Worm (Caenorhabditis elegans) whole organism, L4 larva: Measurements from ENCODE around the gene egg-3.

ENCODE experiments used
- D1046.2 ChIP-seq: fragments of 200-800 bp; sonication (Bioruptor generic); IDR thresholded peaks from 2 replicates; pipeline ENCODE4 v1.3.6; 2022; ENCODE audit warnings: missing genetic modification characterization, missing compliant biosample characterization
- F49E8.2 ChIP-seq: sonication (generic microtip); optimal IDR thresholded peaks from 2 replicates; lab custom pipeline; 2016; ENCODE audit warnings: missing compliant biosample characterization, mild to moderate bottlenecking, missing genetic modification characterization, borderline replicate concordance
- Y105C5A.15 ChIP-seq: fragments of 200-800 bp; sonication (Bioruptor generic); IDR thresholded peaks from 2 replicates; pipeline ENCODE4 v1.3.6; 2022; ENCODE audit warnings: missing genetic modification characterization, missing compliant biosample characterization
- ZK546.5 ChIP-seq, 2 experiments: sonication (generic microtip); optimal IDR thresholded peaks; 2 replicates each; lab custom pipeline; 2017; ENCODE audit warnings: missing biosample characterization in 2 of 2, missing genetic modification characterization in 2 of 2
- aly-2 ChIP-seq: sonication (generic microtip); optimal IDR thresholded peaks from 2 replicates; lab custom pipeline; 2018; ENCODE audit warnings: missing biosample characterization, missing genetic modification characterization
- attf-4 ChIP-seq: sonication (generic microtip); optimal IDR thresholded peaks from 3 replicates; lab custom pipeline; 2017; ENCODE audit warnings: missing biosample characterization, missing genetic modification characterization
- ceh-20 ChIP-seq: fragments of 200-800 bp; sonication (Bioruptor generic); IDR thresholded peaks from 2 replicates; pipeline ENCODE4 v1.3.6; 2022; ENCODE audit warnings: missing genetic modification reagents, missing genetic modification characterization, missing compliant biosample characterization
- ceh-28 ChIP-seq: fragments of 150-350 bp; optimal IDR thresholded peaks from 2 replicates; lab custom pipeline; 2014; ENCODE audit warnings: missing biosample characterization, missing genetic modification reagents, missing genetic modification characterization
- ceh-32 ChIP-seq: sonication (generic microtip); optimal IDR thresholded peaks from 2 replicates; lab custom pipeline; 2016; ENCODE audit warnings: mild to moderate bottlenecking, missing genetic modification characterization, missing compliant biosample characterization; ENCODE audit not compliant: poor library complexity
- ceh-82 ChIP-seq: sonication (generic microtip); optimal IDR thresholded peaks from 2 replicates; lab custom pipeline; 2017; ENCODE audit warnings: missing biosample characterization, missing genetic modification characterization
- ces-1 ChIP-seq: fragments of 150-350 bp; sonication (generic microtip); optimal IDR thresholded peaks from 4 replicates; lab custom pipeline; 2014; ENCODE audit warnings: missing biosample characterization, missing genetic modification reagents, missing genetic modification characterization
- daf-16 ChIP-seq, 3 experiments: sonication (generic microtip); optimal IDR thresholded peaks; 2 replicates each; lab custom pipeline; 2016 to 2017; ENCODE audit warnings: missing genetic modification characterization in 3 of 3, missing genetic modification reagents in 3 of 3, mild to moderate bottlenecking in 2 of 3, missing compliant biosample characterization in 2 of 3, missing biosample characterization in 1 of 3, moderate library complexity in 1 of 3
- daf-19 ChIP-seq: fragments of 200-800 bp; sonication (Bioruptor generic); conservative IDR thresholded peaks from 2 replicates; pipeline ENCODE4 v1.3.6; 2022; ENCODE audit warnings: missing genetic modification characterization, missing compliant biosample characterization
- dmd-6 ChIP-seq: fragments of 200-800 bp; sonication (Bioruptor generic); IDR thresholded peaks from 2 replicates; pipeline ENCODE4 v1.3.6; 2022; ENCODE audit warnings: missing genetic modification reagents, missing genetic modification characterization, missing compliant biosample characterization
- dmd-8 ChIP-seq: fragments of 200-800 bp; sonication (Bioruptor generic); IDR thresholded peaks from 2 replicates; pipeline ENCODE4 v1.3.6; 2022; ENCODE audit warnings: missing genetic modification characterization, missing compliant biosample characterization
- dmd-9 ChIP-seq: fragments of 200-800 bp; sonication (Bioruptor generic); IDR thresholded peaks from 2 replicates; pipeline ENCODE4 v1.3.6; 2022; ENCODE audit warnings: missing genetic modification reagents, missing genetic modification characterization, missing compliant biosample characterization
- dpl-1 ChIP-seq: fragments of 150-350 bp; optimal IDR thresholded peaks from 2 replicates; lab custom pipeline; 2014; ENCODE audit warnings: missing biosample characterization, missing genetic modification reagents, missing genetic modification characterization
- dve-1 ChIP-seq: sonication (generic microtip); optimal IDR thresholded peaks from 2 replicates; lab custom pipeline; 2017; ENCODE audit warnings: antibody characterized with exemption, mild to moderate bottlenecking, missing genetic modification characterization, missing compliant biosample characterization; ENCODE audit not compliant: insufficient read depth
- egl-27 ChIP-seq: sonication (generic microtip); optimal IDR thresholded peaks from 3 replicates; lab custom pipeline; 2017; ENCODE audit warnings: missing biosample characterization, missing genetic modification reagents, missing genetic modification characterization
- fos-1 ChIP-seq: fragments of 150-350 bp; optimal IDR thresholded peaks from 2 replicates; lab custom pipeline; 2014; ENCODE audit warnings: missing biosample characterization, missing genetic modification characterization
- hlh-11 ChIP-seq: fragments of 200-800 bp; sonication (Bioruptor generic); optimal IDR thresholded peaks from 2 replicates; lab custom pipeline; 2018; ENCODE audit warnings: mild to moderate bottlenecking, missing genetic modification characterization, missing compliant biosample characterization
- lin-1 ChIP-seq: fragments of 200-800 bp; sonication (Bioruptor generic); IDR thresholded peaks from 2 replicates; pipeline ENCODE4 v1.3.6; 2022; ENCODE audit warnings: missing genetic modification reagents, missing genetic modification characterization, missing compliant biosample characterization
- lin-15B ChIP-seq: fragments of 150-350 bp; sonication (generic microtip); optimal IDR thresholded peaks from 3 replicates; lab custom pipeline; 2014; ENCODE audit warnings: missing biosample characterization, missing genetic modification characterization
- lin-29 ChIP-seq: fragments of 200-800 bp; sonication (Bioruptor generic); IDR thresholded peaks from 2 replicates; pipeline ENCODE4 v1.3.6; 2022; ENCODE audit warnings: missing genetic modification reagents, missing genetic modification characterization, missing compliant biosample characterization
- lin-38 ChIP-seq: fragments of 200-800 bp; sonication (Bioruptor generic); IDR thresholded peaks from 2 replicates; pipeline ENCODE4 v1.3.6; 2022; ENCODE audit warnings: missing genetic modification reagents, missing genetic modification characterization, missing compliant biosample characterization
- lir-3 ChIP-seq: sonication (generic microtip); optimal IDR thresholded peaks from 2 replicates; lab custom pipeline; 2016; ENCODE audit warnings: mild to moderate bottlenecking, missing genetic modification characterization, missing compliant biosample characterization
- madf-5 ChIP-seq, 2 experiments: fragments of 200-800 bp; sonication (Bioruptor generic); IDR thresholded peaks; 2 replicates each; pipeline ENCODE4 v1.3.6; 2022; ENCODE audit warnings: missing compliant biosample characterization in 2 of 2, missing genetic modification characterization in 2 of 2
- madf-9 ChIP-seq: fragments of 200-800 bp; sonication (Bioruptor generic); conservative IDR thresholded peaks from 2 replicates; pipeline ENCODE4 v1.3.6; 2022; ENCODE audit warnings: missing genetic modification reagents, missing genetic modification characterization, missing compliant biosample characterization
- mdt-29 ChIP-seq: fragments of 200-800 bp; sonication (Bioruptor generic); IDR thresholded peaks from 2 replicates; pipeline ENCODE4 v1.3.6; 2022; ENCODE audit warnings: missing genetic modification reagents, missing genetic modification characterization, missing compliant biosample characterization
- mep-1 ChIP-seq: fragments of 150-350 bp; sonication (generic microtip); optimal IDR thresholded peaks from 3 replicates; lab custom pipeline; 2014; ENCODE audit warnings: missing biosample characterization, missing genetic modification characterization
- mes-2 ChIP-seq: sonication (generic microtip); optimal IDR thresholded peaks from 2 replicates; lab custom pipeline; 2016; ENCODE audit warnings: missing genotype, mild to moderate bottlenecking, missing genetic modification characterization, missing compliant biosample characterization; ENCODE audit not compliant: poor library complexity, severe bottlenecking
- mxl-2 ChIP-seq: fragments of 200-800 bp; sonication (Bioruptor generic); conservative IDR thresholded peaks from 2 replicates; pipeline ENCODE4 v1.3.6; 2022; ENCODE audit warnings: missing genetic modification reagents, missing genetic modification characterization, missing compliant biosample characterization
- mxl-3 ChIP-seq: fragments of 200-800 bp; sonication (Bioruptor generic); optimal IDR thresholded peaks from 2 replicates; lab custom pipeline; 2018; ENCODE audit warnings: mild to moderate bottlenecking, missing genetic modification characterization, missing compliant biosample characterization
- nhr-11 ChIP-seq: fragments of 150-350 bp; optimal IDR thresholded peaks from 2 replicates; lab custom pipeline; 2014; ENCODE audit warnings: missing biosample characterization, missing genetic modification characterization
- nhr-25 ChIP-seq: sonication (generic microtip); optimal IDR thresholded peaks from 2 replicates; lab custom pipeline; 2017; ENCODE audit warnings: missing genetic modification characterization, mild to moderate bottlenecking, missing compliant biosample characterization, antibody characterized with exemption, moderate library complexity, borderline replicate concordance; ENCODE audit not compliant: insufficient read depth
- nhr-42 ChIP-seq: fragments of 200-800 bp; sonication (Bioruptor generic); IDR thresholded peaks from 2 replicates; pipeline ENCODE4 v1.3.6; 2022; ENCODE audit warnings: missing genetic modification characterization, missing compliant biosample characterization
- nhr-76 ChIP-seq: fragments of 150-350 bp; optimal IDR thresholded peaks from 2 replicates; lab custom pipeline; 2014; ENCODE audit warnings: missing biosample characterization, missing genetic modification characterization
- nhr-77 ChIP-seq: fragments of 150-350 bp; optimal IDR thresholded peaks from 2 replicates; lab custom pipeline; 2014; ENCODE audit warnings: missing biosample characterization, missing genetic modification characterization
- pha-4 ChIP-seq, 2 experiments: fragments of 150-350 bp in 1 of 2; fragments of 200-800 bp in 1 of 2; sonication (Bioruptor generic) in 1 of 2; IDR thresholded peaks in 1 of 2; optimal IDR thresholded peaks in 1 of 2; 2 replicates each; pipeline versions ENCODE4 v1.3.6 to Lab custom; 2014 to 2022; ENCODE audit warnings: missing genetic modification characterization in 2 of 2, missing genetic modification reagents in 2 of 2, missing biosample characterization in 1 of 2, missing compliant biosample characterization in 1 of 2
- rbr-2 ChIP-seq: sonication (generic microtip); optimal IDR thresholded peaks from 2 replicates; lab custom pipeline; 2016; ENCODE audit warnings: missing genotype, missing genetic modification characterization, missing compliant biosample characterization
- saeg-2 ChIP-seq: fragments of 200-800 bp; sonication (Bioruptor generic); IDR thresholded peaks from 2 replicates; pipeline ENCODE4 v1.3.6; 2022; ENCODE audit warnings: missing genetic modification reagents, missing genetic modification characterization, missing compliant biosample characterization
- tag-97 ChIP-seq: fragments of 200-800 bp; sonication (Bioruptor generic); IDR thresholded peaks from 2 replicates; pipeline ENCODE4 v1.3.6; 2022; ENCODE audit warnings: missing genetic modification characterization, missing compliant biosample characterization
- tra-1 ChIP-seq: fragments of 200-800 bp; sonication (Bioruptor generic); IDR thresholded peaks from 2 replicates; pipeline ENCODE4 v1.3.6; 2022; ENCODE audit warnings: missing genetic modification reagents, missing genetic modification characterization, missing compliant biosample characterization
- unc-130 ChIP-seq: sonication (generic microtip); optimal IDR thresholded peaks from 2 replicates; lab custom pipeline; 2016; ENCODE audit warnings: missing genetic modification reagents, missing genetic modification characterization, missing compliant biosample characterization
- unc-62 ChIP-seq, 3 experiments: fragments of 150-350 bp in 1 of 3; sonication (generic microtip); optimal IDR thresholded peaks in 2 of 3; peaks in 1 of 3; 1 replicate in 1 of 3; 2 replicates in 2 of 3; lab custom pipeline; 2014 to 2017; ENCODE audit warnings: missing biosample characterization in 3 of 3, missing genetic modification characterization in 3 of 3, missing genetic modification reagents in 3 of 3, missing genotype in 1 of 3
- zip-11 ChIP-seq: fragments of 200-800 bp; sonication (Bioruptor generic); IDR thresholded peaks from 2 replicates; pipeline ENCODE4 v1.3.6; 2022; ENCODE audit warnings: missing genetic modification characterization, missing compliant biosample characterization
- ztf-7 ChIP-seq: fragments of 150-350 bp; optimal IDR thresholded peaks from 2 replicates; lab custom pipeline; 2014; ENCODE audit warnings: missing biosample characterization, missing genetic modification characterization

The egg-3 gene

ce11 chrII:10925804-10926570 lies 41.7 kb upstream of the egg-3 start, which contains the start of gene metr-1 (continued):
- no peak for TF ChIP-seq nhr-77
- peak; percentile 74 for TF ChIP-seq mxl-3 (GFP tag; lab: Kevin White, UChicago)
- no peak for TF ChIP-seq ceh-32
- no peak for TF ChIP-seq attf-4
- no peak for TF ChIP-seq nhr-76 (tag; lab: Kevin White, UChicago)

ce11 chrII:10924669-10925068 lies 40.4 kb upstream of the egg-3 start:
- TF ChIP-seq unc-62 (GFP tag; optimal IDR thresholded peaks at IDR 0.05 in 1 of 2; lab: Kevin White, UChicago) (no peak), unc-62 (tag; optimal IDR thresholded peaks at IDR 0.05; lab: Kevin White, UChicago) (no peak), lir-3 (tag; lab: Kevin White, UChicago) (no peak), lin-38 (no peak), dmd-9 (no peak), lin-29 (GFP tag; lab: Robert Waterston, UW) (no peak), ceh-82 (tag; lab: Kevin White, UChicago) (no peak), lin-1 (peak; percentile 13; the same call in 1 of the 2 replicates), mxl-2 (GFP tag; lab: Robert Waterston, UW) (no peak), hlh-11 (tag; lab: Kevin White, UChicago) (peak; percentile 80), dmd-8 (no peak), ZK546.5 (tag; optimal IDR thresholded peaks at IDR 0.05; lab: Kevin White, UChicago) (no peak), ceh-28 (tag; lab: Kevin White, UChicago) (no peak), daf-19 (GFP tag; lab: Robert Waterston, UW) (no peak), daf-16 (GFP tag; optimal IDR thresholded peaks at IDR 0.05; lab: Kevin White, UChicago) (no peak), daf-16 (tag; optimal IDR thresholded peaks at IDR 0.05; lab: Kevin White, UChicago) (peak; percentile 98), nhr-42 (GFP tag; lab: Robert Waterston, UW) (no peak), mes-2 (tag; lab: Kevin White, UChicago) (no peak), tra-1 (GFP tag; lab: Robert Waterston, UW) (peak; percentile 33; the same call in 1 of the 2 replicates), dpl-1 (GFP tag; lab: Kevin White, UChicago) (no peak), dmd-6 (GFP tag; lab: Robert Waterston, UW) (peak; percentile 89), ztf-7 (tag; lab: Kevin White, UChicago) (no peak), ceh-32 (no peak), rbr-2 (no peak), lin-15B (no peak), nhr-11 (tag; lab: Kevin White, UChicago) (no peak), dve-1 (tag; lab: Kevin White, UChicago) (peak; percentile 93), pha-4 (GFP tag; IDR thresholded peaks at IDR 0.05; lab: Robert Waterston, UW) (no peak), pha-4 (tag; optimal IDR thresholded peaks at IDR 0.05; lab: Kevin White, UChicago) (no peak), aly-2 (tag; lab: Kevin White, UChicago) (no peak), madf-5 (GFP tag; IDR thresholded peaks at IDR 0.05; lab: Robert Waterston, UW) (no peak), nhr-25 (no peak), madf-9 (no peak), tag-97 (GFP tag; lab: Robert Waterston, UW) (no peak), mdt-29 (no peak), unc-130 (GFP tag; lab: Kevin White, UChicago) (no peak), saeg-2 (GFP tag; lab: Robert Waterston, UW) (peak; percentile 21; the same call in 1 of the 2 replicates), fos-1 (tag; lab: Kevin White, UChicago) (no peak), ceh-20 (GFP tag; lab: Robert Waterston, UW) (no peak), mep-1 (tag; lab: Kevin White, UChicago) (peak; percentile 63), ces-1 (GFP tag; lab: Kevin White, UChicago) (no peak), egl-27 (tag; lab: Kevin White, UChicago) (no peak), Y105C5A.15 (no peak), zip-11 (GFP tag; lab: Robert Waterston, UW) (no peak), D1046.2 (no peak), F49E8.2 (no peak)
